Worm (Caenorhabditis elegans): ENCODE measurements around the gene nhr-180.

DNA sequence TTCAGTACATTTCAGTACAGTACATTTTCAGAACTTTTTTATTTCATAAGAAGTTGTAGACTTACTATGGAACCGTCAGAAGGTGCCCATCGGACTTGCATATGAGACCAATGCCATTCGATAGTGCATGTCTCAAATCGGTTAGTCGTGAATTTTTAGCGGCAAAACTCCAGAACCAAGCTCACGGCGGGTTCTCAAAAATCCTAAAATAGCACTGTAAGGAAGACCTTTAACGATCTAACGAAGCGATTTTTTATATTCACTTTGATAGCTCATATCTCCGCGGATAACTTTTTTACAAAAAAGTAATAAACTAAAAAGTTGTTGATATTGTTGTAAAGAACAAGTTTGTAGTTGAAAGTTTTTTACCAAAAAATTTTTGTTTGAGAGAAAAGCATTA, 6.9 kb upstream of the nhr-180 start, which contains the start of gene sru-25:
- TF ChIP-seq F23B12.7 (tag; optimal IDR thresholded peaks at IDR 0.05; ENCODE audit: insufficient read depth) (no peak), nfya-1 (tag; optimal IDR thresholded peaks at IDR 0.05; ENCODE audit: borderline replicate concordance, insufficient read depth) (no peak), lin-35 (GFP tag; optimal IDR thresholded peaks at IDR 0.05) (no peak), F39B2.1 (GFP tag; IDR thresholded peaks at IDR 0.05) (no peak), unc-62 (GFP tag; optimal IDR thresholded peaks at IDR 0.05) (no peak), hmg-20 (GFP tag; IDR thresholded peaks at IDR 0.05) (no peak), dpl-1 (GFP tag; optimal IDR thresholded peaks at IDR 0.05) (no peak)

Data from whole organism, young adult.